Fruit fly (Drosophila melanogaster): ENCODE results near the gene CG2224.

- TF ChIP-seq psq (optimal IDR thresholded peaks at IDR 0.05) (no peak), h (optimal IDR thresholded peaks at IDR 0.05) (no peak), Myc (optimal IDR thresholded peaks at IDR 0.05) (no peak)
Observed at dm6 chr3R:30454442-30454841, 4.7 kb downstream of the CG2224 start.
